Worm (Caenorhabditis elegans) whole organism, late embryonic: ENCODE measurements around the gene nob-1.

ENCODE experiments used
- nhr-11 ChIP-seq: fragments of 150-350 bp; optimal IDR thresholded peaks from 2 replicates; lab custom pipeline; 2014; ENCODE audit warnings: missing biosample characterization, missing genetic modification characterization
- pag-3 ChIP-seq: sonication (generic microtip); optimal IDR thresholded peaks from 2 replicates; lab custom pipeline; 2016; ENCODE audit warnings: missing compliant biosample characterization, missing genetic modification characterization, borderline replicate concordance
- pha-4 ChIP-seq: fragments of 150-350 bp; optimal IDR thresholded peaks from 2 replicates; lab custom pipeline; 2018; ENCODE audit warnings: missing biosample characterization, missing genetic modification reagents, missing genetic modification characterization

- no peak for TF ChIP-seq pha-4 (tag; lab: Kevin White, UChicago)
- TF ChIP-seq nhr-11 (tag; lab: Kevin White, UChicago) = no peak
- no peak for TF ChIP-seq pag-3 (tag; lab: Kevin White, UChicago)
Observed at ce11 chrIII:12092595-12092994, 8.5 kb upstream of the nob-1 start.
